Fruit fly (Drosophila melanogaster) whole organism: Measurements from ENCODE around the gene Elp4.

ENCODE experiments used
- CG8478 ChIP-seq: fragments of >200 bp; optimal IDR thresholded peaks from 2 replicates; lab custom pipeline; 2018; ENCODE audit warnings: inconsistent platforms
- Dll ChIP-seq: fragments of >200 bp; optimal IDR thresholded peaks from 2 replicates; lab custom pipeline; 2017
- EcR ChIP-seq, 2 experiments: fragments of >200 bp; optimal IDR thresholded peaks; 2 replicates each; lab custom pipeline; 2017; ENCODE audit warnings: missing biosample characterization in 2 of 2, missing genetic modification characterization in 2 of 2, missing genetic modification reagents in 2 of 2
- pan ChIP-seq: fragments of >200 bp; optimal IDR thresholded peaks from 2 replicates; lab custom pipeline; 2017
- psq ChIP-seq: fragments of >200 bp; optimal IDR thresholded peaks from 2 replicates; lab custom pipeline; 2017
- usp ChIP-seq: fragments of >200 bp; optimal IDR thresholded peaks from 2 replicates; lab custom pipeline; 2017; ENCODE audit warnings: missing biosample characterization, missing genetic modification characterization, mixed read lengths

Elp4 gene

dm6 chr2L:5523848-5524473, at the start of gene Elp4, which contains the start of gene Vps52:
Gene Elp4 (plus strand): TSS chr2L:5524139.
Gene Vps52 (minus strand): TSS chr2L:5523898.
- no peak for TF ChIP-seq Dll (lab: Kevin White, UChicago)
- no peak for TF ChIP-seq usp (GFP tag; lab: Kevin White, UChicago)
- no peak for TF ChIP-seq pan (lab: Kevin White, UChicago)
- TF ChIP-seq CG8478 (lab: Kevin White, UChicago): no peak

dm6 chr2L:5476699-5477098, 47.2 kb upstream of the Elp4 start:
- no peak for TF ChIP-seq usp (GFP tag; lab: Kevin White, UChicago)
- TF ChIP-seq pan (lab: Kevin White, UChicago): no peak
- TF ChIP-seq Dll (lab: Kevin White, UChicago): no peak
- no peak for TF ChIP-seq EcR (GFP tag; optimal IDR thresholded peaks at IDR 0.05; lab: Kevin White, UChicago)
- TF ChIP-seq CG8478 (lab: Kevin White, UChicago): no peak
- no peak for TF ChIP-seq psq (lab: Kevin White, UChicago)

DNA sequence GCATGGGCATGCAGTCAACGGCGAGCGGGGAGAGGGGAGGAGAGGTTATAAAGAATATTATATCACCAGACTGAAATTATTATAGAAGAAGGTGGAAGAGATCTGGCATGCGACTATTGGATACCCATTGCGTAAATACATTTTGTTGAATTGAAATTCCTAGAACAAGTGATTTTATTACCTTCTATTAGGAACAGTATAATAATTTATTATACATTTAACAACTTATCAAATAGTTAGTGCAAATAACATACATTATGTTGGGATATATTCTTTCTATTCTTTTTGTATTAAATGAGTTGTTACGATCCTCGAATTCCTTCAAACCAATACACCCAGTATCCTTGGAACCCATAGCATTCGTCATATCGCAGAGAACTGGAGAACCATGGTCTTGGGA, 45.7 kb upstream of the Elp4 start:
- no peak for TF ChIP-seq EcR (GFP tag; optimal IDR thresholded peaks at IDR 0.05; lab: Kevin White, UChicago)

DNA sequence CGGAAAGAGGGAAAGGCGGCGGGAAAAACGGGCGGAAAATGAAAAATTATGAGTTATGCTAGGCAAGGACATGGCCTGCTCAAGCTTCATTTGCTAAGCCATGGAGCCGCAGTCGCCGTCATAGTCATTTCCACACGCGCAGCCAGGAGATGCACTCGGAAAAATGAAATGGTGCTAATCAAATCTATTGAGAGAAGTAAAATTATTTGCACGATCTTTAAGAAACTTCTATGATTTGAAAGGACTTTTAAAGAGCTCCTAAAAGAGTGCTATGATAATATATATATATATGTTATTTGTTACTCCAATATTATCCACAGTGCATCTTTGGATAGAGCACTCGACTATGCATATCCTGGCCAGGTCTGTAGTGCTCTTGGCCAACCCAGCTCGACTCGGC, 44.8 kb upstream of the Elp4 start:
- no peak for TF ChIP-seq EcR (GFP tag; optimal IDR thresholded peaks at IDR 0.05; lab: Kevin White, UChicago)
- TF ChIP-seq psq (lab: Kevin White, UChicago): no peak
- TF ChIP-seq pan (lab: Kevin White, UChicago): no peak
- TF ChIP-seq usp (GFP tag; lab: Kevin White, UChicago): no peak
- no peak for TF ChIP-seq CG8478 (lab: Kevin White, UChicago)
- no peak for TF ChIP-seq Dll (lab: Kevin White, UChicago)

- no peak for TF ChIP-seq pan (lab: Kevin White, UChicago)
- TF ChIP-seq Dll (lab: Kevin White, UChicago): no peak
- no peak for TF ChIP-seq EcR (GFP tag; optimal IDR thresholded peaks at IDR 0.05; lab: Kevin White, UChicago)
- TF ChIP-seq psq (lab: Kevin White, UChicago): no peak
These were observed 44.0 kb upstream of the Elp4 start for dm6 chr2L:5479971-5480370.

- TF ChIP-seq pan (lab: Kevin White, UChicago) (no peak), psq (lab: Kevin White, UChicago) (no peak), CG8478 (lab: Kevin White, UChicago) (no peak), Dll (lab: Kevin White, UChicago) (no peak), EcR (GFP tag; optimal IDR thresholded peaks at IDR 0.05; lab: Kevin White, UChicago) (no peak), usp (GFP tag; lab: Kevin White, UChicago) (no peak)
These were observed 40.8 kb upstream of the Elp4 start for dm6 chr2L:5483093-5483492.

DNA sequence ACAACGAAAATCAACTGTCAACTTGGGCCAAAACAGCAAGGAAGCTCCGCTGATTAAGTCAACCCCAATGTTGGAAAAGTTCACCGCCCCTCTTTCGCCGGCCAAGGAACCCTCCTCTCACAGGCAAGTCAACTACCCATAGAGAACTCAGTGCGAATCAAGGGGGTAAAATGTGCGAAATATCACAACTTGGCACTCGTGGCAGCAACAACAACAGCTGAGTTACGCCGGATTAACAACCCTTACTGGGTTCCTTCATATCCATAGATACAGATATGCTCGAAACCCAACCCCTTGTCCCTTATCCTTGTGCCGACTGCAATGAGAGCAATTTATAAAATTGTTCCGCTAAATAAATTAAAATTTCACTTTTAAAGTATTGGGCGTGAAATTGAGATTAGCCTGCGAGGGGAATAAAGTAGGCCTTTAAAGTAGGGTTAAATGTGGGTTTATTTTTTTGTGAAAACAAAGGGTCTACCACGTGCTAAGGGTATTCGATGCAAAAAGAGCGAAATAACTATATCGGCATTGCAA, 34.8 kb upstream of the Elp4 start:
- TF ChIP-seq CG8478 (lab: Kevin White, UChicago): no peak
- TF ChIP-seq Dll (lab: Kevin White, UChicago): no peak
- no peak for TF ChIP-seq usp (GFP tag; lab: Kevin White, UChicago)
- no peak for TF ChIP-seq pan (lab: Kevin White, UChicago)

DNA sequence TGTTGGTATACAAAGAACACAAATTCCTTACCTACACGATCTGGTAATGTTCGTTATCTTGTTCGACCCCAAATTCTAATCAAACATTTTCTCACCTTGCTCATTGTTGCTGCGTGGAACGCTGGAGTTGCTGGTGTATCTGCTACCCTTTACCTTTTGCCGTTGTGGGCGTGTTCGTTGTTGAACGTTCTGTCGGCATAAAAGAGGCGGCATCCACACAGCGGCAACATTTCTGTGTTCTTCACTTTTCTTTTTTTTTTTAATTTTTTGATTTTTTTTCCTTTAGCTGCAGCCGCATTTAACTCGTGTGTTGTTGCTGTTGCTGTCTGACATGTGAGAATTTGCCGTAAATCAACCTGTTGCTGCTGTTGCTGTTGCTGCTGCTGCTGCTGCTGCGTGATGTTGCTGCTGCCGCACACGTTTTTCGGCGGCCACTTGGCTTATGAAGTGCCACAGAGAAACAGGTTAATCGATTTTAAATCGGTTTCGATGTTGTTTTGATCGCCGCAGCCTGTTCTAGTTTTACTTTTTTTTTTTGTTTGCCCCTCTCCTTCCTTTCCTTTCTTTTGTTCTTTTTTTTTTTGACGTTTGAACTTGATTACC, 34.1 kb upstream of the Elp4 start:
- TF ChIP-seq psq (lab: Kevin White, UChicago) (no peak), EcR (GFP tag; optimal IDR thresholded peaks at IDR 0.05; lab: Kevin White, UChicago) (no peak), CG8478 (lab: Kevin White, UChicago) (no peak), usp (GFP tag; lab: Kevin White, UChicago) (no peak), Dll (lab: Kevin White, UChicago) (no peak), pan (lab: Kevin White, UChicago) (no peak)

- TF ChIP-seq Dll (lab: Kevin White, UChicago) (no peak), EcR (GFP tag; optimal IDR thresholded peaks at IDR 0.05; lab: Kevin White, UChicago) (no peak), pan (lab: Kevin White, UChicago) (no peak), CG8478 (lab: Kevin White, UChicago) (no peak), psq (lab: Kevin White, UChicago) (no peak), usp (GFP tag; lab: Kevin White, UChicago) (no peak)
These were observed 32.7 kb upstream of the Elp4 start for dm6 chr2L:5491220-5491619.

- TF ChIP-seq psq (lab: Kevin White, UChicago): no peak
- TF ChIP-seq CG8478 (lab: Kevin White, UChicago): no peak
- no peak for TF ChIP-seq EcR (GFP tag; optimal IDR thresholded peaks at IDR 0.05; lab: Kevin White, UChicago)
- TF ChIP-seq usp (GFP tag; lab: Kevin White, UChicago): no peak
- no peak for TF ChIP-seq Dll (lab: Kevin White, UChicago)
- TF ChIP-seq pan (lab: Kevin White, UChicago): no peak
These were observed 31.0 kb upstream of the Elp4 start for dm6 chr2L:5492924-5493323.

- TF ChIP-seq usp (GFP tag; lab: Kevin White, UChicago): no peak
- no peak for TF ChIP-seq pan (lab: Kevin White, UChicago)
- no peak for TF ChIP-seq Dll (lab: Kevin White, UChicago)
- TF ChIP-seq EcR (GFP tag; optimal IDR thresholded peaks at IDR 0.05; lab: Kevin White, UChicago): no peak
- no peak for TF ChIP-seq psq (lab: Kevin White, UChicago)
- no peak for TF ChIP-seq CG8478 (lab: Kevin White, UChicago)
These were observed 30.0 kb upstream of the Elp4 start for dm6 chr2L:5493907-5494404.
